Worm (Caenorhabditis elegans) whole organism, L4/young adult: Measurements from ENCODE around the gene T11F9.22.

Experiments used
- W03F9.2 ChIP-seq: fragments of 150-350 bp; optimal IDR thresholded peaks from 2 replicates; lab custom pipeline; 2014; ENCODE audit warnings: missing biosample characterization, missing genetic modification characterization
- dao-5 ChIP-seq: sonication (generic microtip); optimal IDR thresholded peaks from 2 replicates; lab custom pipeline; 2016; ENCODE audit warnings: missing genotype, missing genetic modification characterization, moderate library complexity, missing compliant biosample characterization
- him-1 ChIP-seq: sonication (generic microtip); optimal IDR thresholded peaks from 2 replicates; lab custom pipeline; 2016; ENCODE audit warnings: missing genotype, missing genetic modification reagents, missing genetic modification characterization, missing compliant biosample characterization

DNA sequence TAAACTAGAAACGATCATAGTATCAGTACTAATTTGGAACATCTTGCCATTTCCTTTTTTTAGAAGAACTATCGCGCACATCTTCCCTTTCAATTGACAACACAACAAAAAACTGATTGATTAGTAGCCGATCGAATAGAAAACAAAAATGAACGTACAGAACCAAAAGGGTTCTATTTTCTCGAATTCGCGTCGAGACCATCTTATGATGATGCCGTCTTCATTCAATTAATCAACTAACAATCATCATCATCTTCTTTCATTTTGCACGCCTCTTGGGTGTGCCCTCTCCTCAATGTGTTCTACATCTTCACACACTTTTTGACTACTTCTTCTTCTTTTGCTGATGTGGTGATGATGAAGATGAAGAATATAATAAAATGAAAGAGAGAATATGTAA lies 20.3 kb downstream of the T11F9.22 start:
- TF ChIP-seq him-1, result no peak
- TF ChIP-seq W03F9.2 (tag; lab: Kevin White, UChicago), result no peak
- TF ChIP-seq dao-5 (tag; lab: Kevin White, UChicago), result no peak
